ENCODE assay signal across 3 fruit fly cellular contexts in the genomic region with DNA sequence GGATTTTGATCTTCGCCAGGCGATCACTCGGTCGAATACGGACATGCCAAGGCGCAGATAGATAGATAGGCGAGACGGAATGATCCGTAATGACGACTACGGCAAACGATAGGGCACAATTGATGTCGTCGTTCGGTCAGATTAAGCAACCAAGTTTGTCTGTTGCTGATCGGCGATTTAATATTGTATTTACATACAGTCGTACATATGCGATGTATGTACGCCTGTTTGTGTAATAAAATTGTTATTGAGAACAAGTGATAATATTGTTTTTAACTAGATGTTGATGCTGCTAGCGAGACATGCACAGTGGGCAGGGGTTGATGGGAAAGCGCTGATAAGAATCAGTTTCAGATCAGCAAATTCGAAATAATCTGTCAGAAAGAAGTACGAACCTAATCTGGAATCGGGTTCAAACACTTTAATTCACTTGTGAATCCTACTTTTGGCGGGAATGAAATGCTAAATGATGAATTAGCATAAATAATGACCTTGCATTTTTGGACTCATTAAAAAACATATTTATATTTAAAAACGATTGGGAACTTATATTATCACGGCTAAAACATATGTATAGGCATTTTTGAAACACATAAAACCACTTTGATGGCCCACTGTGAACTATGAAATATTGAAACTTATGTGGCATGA.
TF ChIP-seq lines count a peak whose summit lies in the region.

No protein-coding gene starts in this region.

TF ChIP-seq in whole organism, embryonic, 481 proteins besides CTCF, POLR2A, EP300 and RAD21 (continued from another document and continues in another):
- TF ChIP-seq CG11695 (GFP tag; IDR thresholded peaks at IDR 0.05; lab: Robert Waterston, UW) (0 out of 3 replicates have a peak, but pooled peaks have one; percentile 40), Usf (GFP tag; optimal IDR thresholded peaks at IDR 0.05; lab: Kevin White, UChicago) (no peak), ind (GFP tag; optimal IDR thresholded peaks at IDR 0.05; lab: Kevin White, UChicago) (peak; percentile 9), kni (GFP tag; optimal IDR thresholded peaks at IDR 0.05; lab: Kevin White, UChicago) (no peak), tin (GFP tag; optimal IDR thresholded peaks at IDR 0.05; lab: Kevin White, UChicago) (no peak), CG10979 (tag; optimal IDR thresholded peaks at IDR 0.05; lab: Kevin White, UChicago) (peak; percentile 5), BEAF-32 (GFP tag; optimal IDR thresholded peaks at IDR 0.05; lab: Kevin White, UChicago) (no peak), CG8359 (GFP tag; optimal IDR thresholded peaks at IDR 0.05; lab: Kevin White, UChicago; ENCODE audit: borderline replicate concordance) (no peak), Rfx (GFP tag; IDR thresholded peaks at IDR 0.05; lab: Robert Waterston, UW) (no peak), Sry-β (GFP tag; optimal IDR thresholded peaks at IDR 0.05; lab: Kevin White, UChicago) (no peak), Dll (GFP tag; IDR thresholded peaks at IDR 0.05; lab: Robert Waterston, UW; ENCODE audit: partially characterized antibody) (no peak), grau (tag; optimal IDR thresholded peaks at IDR 0.05; lab: Kevin White, UChicago) (peak; percentile 6), CG8290 (GFP tag; optimal IDR thresholded peaks at IDR 0.05; lab: Kevin White, UChicago) (no peak), CG8290 (tag; optimal IDR thresholded peaks at IDR 0.05; lab: Kevin White, UChicago) (no peak), salm (tag; optimal IDR thresholded peaks at IDR 0.05; lab: Kevin White, UChicago) (no peak), CG3726 (GFP tag; IDR thresholded peaks at IDR 0.05; lab: Robert Waterston, UW) (no peak), dati (GFP tag; IDR thresholded peaks at IDR 0.05; lab: Robert Waterston, UW) (no peak), chn (GFP tag; optimal IDR thresholded peaks at IDR 0.05; lab: Kevin White, UChicago) (no peak), CG4424 (GFP tag; optimal IDR thresholded peaks at IDR 0.05; lab: Kevin White, UChicago) (no peak), kay (GFP tag; optimal IDR thresholded peaks at IDR 0.05; lab: Kevin White, UChicago) (no peak), CG31441 (GFP tag; IDR thresholded peaks at IDR 0.05; lab: Robert Waterston, UW) (0 out of 2 replicates have a peak, but pooled peaks have one; percentile 26), exex (tag; optimal IDR thresholded peaks at IDR 0.05; lab: Kevin White, UChicago) (no peak), bowl (GFP tag; IDR thresholded peaks at IDR 0.05; lab: Robert Waterston, UW) (no peak), Kr (GFP tag; optimal IDR thresholded peaks at IDR 0.05; lab: Kevin White, UChicago) (no peak), pnt (GFP tag; optimal IDR thresholded peaks at IDR 0.05; lab: Kevin White, UChicago) (no peak), CG8478 (optimal IDR thresholded peaks at IDR 0.05; lab: Kevin White, UChicago) (no peak), CG12769 (tag; optimal IDR thresholded peaks at IDR 0.05; lab: Kevin White, UChicago) (no peak), Taf1 (GFP tag; IDR thresholded peaks at IDR 0.05; lab: Robert Waterston, UW) (no peak), HHEX (GFP tag; optimal IDR thresholded peaks at IDR 0.05; lab: Kevin White, UChicago) (no peak), hbn (GFP tag; IDR thresholded peaks at IDR 0.05; lab: Robert Waterston, UW; ENCODE audit: partially characterized antibody) (no peak), CG3281 (GFP tag; optimal IDR thresholded peaks at IDR 0.05; lab: Kevin White, UChicago) (no peak), CG30431 (GFP tag; optimal IDR thresholded peaks at IDR 0.05; lab: Kevin White, UChicago) (no peak), CG4820 (GFP tag; optimal IDR thresholded peaks at IDR 0.05; lab: Kevin White, UChicago) (no peak), CG2120 (GFP tag; optimal IDR thresholded peaks at IDR 0.05; lab: Kevin White, UChicago) (peak; percentile 4), sima (GFP tag; optimal IDR thresholded peaks at IDR 0.05; lab: Kevin White, UChicago) (no peak), CG34376 (GFP tag; optimal IDR thresholded peaks at IDR 0.05; lab: Kevin White, UChicago) (peak; percentile 84), trh (GFP tag; optimal IDR thresholded peaks at IDR 0.05; lab: Kevin White, UChicago) (no peak), CG6272 (GFP tag; IDR thresholded peaks at IDR 0.05; lab: Robert Waterston, UW) (no peak), CG30403 (GFP tag; optimal IDR thresholded peaks at IDR 0.05; lab: Kevin White, UChicago) (peak; percentile 32), CG14441 (GFP tag; IDR thresholded peaks at IDR 0.05; lab: Robert Waterston, UW) (peak; percentile 15; the same call in 1 of the 2 replicates), CG17361 (GFP tag; IDR thresholded peaks at IDR 0.05; lab: Robert Waterston, UW) (peak; percentile 55; the same call in 2 of the 3 replicates), sr (GFP tag; IDR thresholded peaks at IDR 0.05; lab: Robert Waterston, UW) (no peak)

TF ChIP-seq in whole organism, prepupa, 60 proteins besides CTCF, POLR2A, EP300 and RAD21 (continued from another document):
- TF ChIP-seq CG6163 (GFP tag; IDR thresholded peaks at IDR 0.05; lab: Robert Waterston, UW) (no peak), salr (GFP tag; optimal IDR thresholded peaks at IDR 0.05; lab: Kevin White, UChicago) (no peak), Ets21C (GFP tag; optimal IDR thresholded peaks at IDR 0.05; lab: Kevin White, UChicago) (no peak), Sox14 (GFP tag; optimal IDR thresholded peaks at IDR 0.05; lab: Kevin White, UChicago) (peak; percentile 32), fd85E (GFP tag; optimal IDR thresholded peaks at IDR 0.05; lab: Kevin White, UChicago) (no peak), CG11294 (GFP tag; IDR thresholded peaks at IDR 0.05; lab: Robert Waterston, UW) (no peak; the same call in 1 of the 2 replicates), CG1621 (tag; optimal IDR thresholded peaks at IDR 0.05; lab: Kevin White, UChicago) (peak; percentile 18), OdsH (GFP tag; optimal IDR thresholded peaks at IDR 0.05; lab: Kevin White, UChicago) (no peak), Eip75B (GFP tag; optimal IDR thresholded peaks at IDR 0.05; lab: Kevin White, UChicago) (peak; percentile 52), Met (GFP tag; optimal IDR thresholded peaks at IDR 0.05; lab: Kevin White, UChicago) (no peak), Hr39 (GFP tag; optimal IDR thresholded peaks at IDR 0.05; lab: Kevin White, UChicago) (no peak), net (GFP tag; optimal IDR thresholded peaks at IDR 0.05; lab: Kevin White, UChicago) (peak; percentile 26), Hr38 (GFP tag; optimal IDR thresholded peaks at IDR 0.05; lab: Kevin White, UChicago) (no peak), Eip78C (GFP tag; lab: Kevin White, UChicago) (peak; percentile 88), Smox (GFP tag; optimal IDR thresholded peaks at IDR 0.05; lab: Kevin White, UChicago) (no peak), ss (GFP tag; optimal IDR thresholded peaks at IDR 0.05; lab: Kevin White, UChicago) (peak in 1 of 2 experiments; percentile 48), CG10669 (GFP tag; optimal IDR thresholded peaks at IDR 0.05; lab: Kevin White, UChicago) (peak; percentile 53), CG34406 (GFP tag; optimal IDR thresholded peaks at IDR 0.05; lab: Kevin White, UChicago) (peak; percentile 32), Ets96B (tag; optimal IDR thresholded peaks at IDR 0.05; lab: Kevin White, UChicago) (peak; percentile 45), CG11762 (GFP tag; optimal IDR thresholded peaks at IDR 0.05; lab: Kevin White, UChicago; ENCODE audit: insufficient read depth) (peak; percentile 37), CG3919 (GFP tag; optimal IDR thresholded peaks at IDR 0.05; lab: Kevin White, UChicago) (peak; percentile 35), fd59A (GFP tag; optimal IDR thresholded peaks at IDR 0.05; lab: Kevin White, UChicago) (peak; percentile 16), CG10631 (GFP tag; optimal IDR thresholded peaks at IDR 0.05; lab: Kevin White, UChicago) (peak; percentile 20), esn (GFP tag; optimal IDR thresholded peaks at IDR 0.05; lab: Kevin White, UChicago) (peak; percentile 20), achi (GFP tag; optimal IDR thresholded peaks at IDR 0.05; lab: Kevin White, UChicago) (peak; percentile 52), Lpt (GFP tag; optimal IDR thresholded peaks at IDR 0.05; lab: Kevin White, UChicago) (no peak), CG6854 (GFP tag; optimal IDR thresholded peaks at IDR 0.05; lab: Kevin White, UChicago) (no peak), lz (GFP tag; optimal IDR thresholded peaks at IDR 0.05; lab: Kevin White, UChicago) (peak; percentile 9), CG7368 (GFP tag; optimal IDR thresholded peaks at IDR 0.05; lab: Kevin White, UChicago) (no peak), CG4318 (GFP tag; optimal IDR thresholded peaks at IDR 0.05; lab: Kevin White, UChicago) (no peak), CG8319 (GFP tag; optimal IDR thresholded peaks at IDR 0.05; lab: Kevin White, UChicago) (no peak), dac (GFP tag; optimal IDR thresholded peaks at IDR 0.05; lab: Kevin White, UChicago) (no peak), spab (GFP tag; optimal IDR thresholded peaks at IDR 0.05; lab: Kevin White, UChicago) (peak; percentile 54), CG8119 (GFP tag; IDR thresholded peaks at IDR 0.05; lab: Robert Waterston, UW) (0 out of 3 replicates have a peak, but pooled peaks have one; percentile 22), cyc (GFP tag; optimal IDR thresholded peaks at IDR 0.05; lab: Kevin White, UChicago) (no peak), Sox102F (GFP tag; optimal IDR thresholded peaks at IDR 0.05; lab: Kevin White, UChicago) (no peak), CG6276 (GFP tag; optimal IDR thresholded peaks at IDR 0.05; lab: Kevin White, UChicago) (peak; percentile 27)

TF ChIP-seq in whole organism, wandering third instar larva, 38 proteins besides CTCF, POLR2A, EP300 and RAD21 (continued from another document):
- TF ChIP-seq Jra (GFP tag; optimal IDR thresholded peaks at IDR 0.05; lab: Kevin White, UChicago) (no peak), h (GFP tag; optimal IDR thresholded peaks at IDR 0.05; lab: Kevin White, UChicago) (no peak), CrebA (GFP tag; optimal IDR thresholded peaks at IDR 0.05; lab: Kevin White, UChicago; ENCODE audit: borderline replicate concordance) (no peak), dsf (GFP tag; optimal IDR thresholded peaks at IDR 0.05; lab: Kevin White, UChicago; ENCODE audit: borderline replicate concordance) (no peak), Dfd (GFP tag; optimal IDR thresholded peaks at IDR 0.05; lab: Kevin White, UChicago) (no peak), br (GFP tag; optimal IDR thresholded peaks at IDR 0.05; lab: Kevin White, UChicago) (no peak)
